Fruit fly (Drosophila melanogaster) whole organism, embryonic: ENCODE measurements around the gene alpha-Spec.

ENCODE experiments used
- Asciz ChIP-seq: fragments of 200-800 bp; sonication (Bioruptor generic); optimal IDR thresholded peaks from 2 replicates; lab custom pipeline; 2017; ENCODE audit warnings: missing biosample characterization, mild to moderate bottlenecking, missing genetic modification characterization, missing genetic modification reagents
- B-H2 ChIP-seq: fragments of 200-800 bp; sonication (Bioruptor generic); optimal IDR thresholded peaks from 2 replicates; lab custom pipeline; 2018; ENCODE audit warnings: missing biosample characterization, mild to moderate bottlenecking, missing genetic modification characterization
- BtbVII ChIP-seq: fragments of 200-800 bp; sonication (Bioruptor generic); optimal IDR thresholded peaks from 3 replicates; lab custom pipeline; 2017; ENCODE audit warnings: missing biosample characterization, mild to moderate bottlenecking, missing genetic modification characterization
- CG10267 ChIP-seq: fragments of 200-800 bp; sonication (Bioruptor generic); optimal IDR thresholded peaks from 2 replicates; lab custom pipeline; 2018; ENCODE audit warnings: missing biosample characterization, mild to moderate bottlenecking, missing genetic modification characterization, moderate library complexity
- CG10431 ChIP-seq: fragments of 200-800 bp; sonication (Bioruptor generic); optimal IDR thresholded peaks from 3 replicates; lab custom pipeline; 2018; ENCODE audit warnings: missing biosample characterization, mild to moderate bottlenecking, missing genetic modification characterization
- CG13123 ChIP-seq: fragments of 200-800 bp; sonication (Bioruptor generic); optimal IDR thresholded peaks from 2 replicates; lab custom pipeline; 2016; ENCODE audit warnings: missing biosample characterization, missing genetic modification characterization
- CG13287 ChIP-seq: fragments of 200-800 bp; sonication (Bioruptor generic); IDR thresholded peaks from 2 replicates; pipeline ENCODE4 v1.3.6; 2022; ENCODE audit warnings: missing biosample characterization, missing genetic modification characterization; ENCODE audit not compliant: partially characterized antibody
- CG14050 ChIP-seq: fragments of 200-800 bp; sonication (Bioruptor generic); IDR thresholded peaks from 3 replicates; pipeline ENCODE4 v1.3.6; 2022; ENCODE audit warnings: missing biosample characterization, missing genetic modification characterization
- CG14441 ChIP-seq: fragments of 200-800 bp; sonication (Bioruptor generic); IDR thresholded peaks from 2 replicates; pipeline ENCODE4 v1.3.6; 2022; ENCODE audit warnings: missing biosample characterization, missing genetic modification characterization
- CG14667 ChIP-seq: fragments of 200-800 bp; sonication (Bioruptor generic); IDR thresholded peaks from 2 replicates; pipeline ENCODE4 v1.3.6; 2022; ENCODE audit warnings: missing biosample characterization, missing genetic modification characterization
- CG14710 ChIP-seq: fragments of 200-800 bp; sonication (Bioruptor generic); optimal IDR thresholded peaks from 3 replicates; lab custom pipeline; 2019; ENCODE audit warnings: missing biosample characterization, mild to moderate bottlenecking, missing genetic modification characterization, moderate library complexity
- CG15073 ChIP-seq: fragments of 200-800 bp; sonication (Bioruptor generic); optimal IDR thresholded peaks from 2 replicates; lab custom pipeline; 2016; ENCODE audit warnings: missing biosample characterization, missing genetic modification characterization
- CG15696 ChIP-seq: fragments of 200-800 bp; sonication (Bioruptor generic); optimal IDR thresholded peaks from 2 replicates; lab custom pipeline; 2019; ENCODE audit warnings: missing biosample characterization, mild to moderate bottlenecking, missing genetic modification characterization, moderate library complexity
- CG17568 ChIP-seq: fragments of 200-800 bp; sonication (Bioruptor generic); optimal IDR thresholded peaks from 2 replicates; lab custom pipeline; 2018; ENCODE audit warnings: missing biosample characterization, mild to moderate bottlenecking, missing genetic modification characterization, moderate library complexity
- CG1792 ChIP-seq: fragments of 200-800 bp; sonication (Bioruptor generic); optimal IDR thresholded peaks from 2 replicates; lab custom pipeline; 2016; ENCODE audit warnings: missing biosample characterization, missing genetic modification characterization
- CG18262 ChIP-seq: fragments of 200-800 bp; optimal IDR thresholded peaks from 3 replicates; lab custom pipeline; 2019; ENCODE audit warnings: missing biosample characterization, mild to moderate bottlenecking, missing genetic modification characterization, moderate library complexity
- CG18476 ChIP-seq: fragments of 200-800 bp; sonication (Bioruptor generic); optimal IDR thresholded peaks from 2 replicates; lab custom pipeline; 2016; ENCODE audit warnings: missing biosample characterization, mild to moderate bottlenecking, missing genetic modification characterization
- CG2120 ChIP-seq: fragments of 200-800 bp; sonication (Bioruptor generic); optimal IDR thresholded peaks from 3 replicates; lab custom pipeline; 2016; ENCODE audit warnings: missing biosample characterization, missing genetic modification characterization
- CG3407 ChIP-seq: fragments of 200-800 bp; sonication (Bioruptor generic); optimal IDR thresholded peaks from 2 replicates; lab custom pipeline; 2018; ENCODE audit warnings: missing biosample characterization, mild to moderate bottlenecking, missing genetic modification characterization
- CG34224 ChIP-seq: fragments of 200-800 bp; sonication (Bioruptor generic); IDR thresholded peaks from 3 replicates; pipeline ENCODE4 v1.3.6; 2022; ENCODE audit warnings: missing biosample characterization, missing genetic modification characterization; ENCODE audit not compliant: partially characterized antibody
- CG34376 ChIP-seq: fragments of 200-800 bp; sonication (Bioruptor generic); optimal IDR thresholded peaks from 2 replicates; lab custom pipeline; 2018; ENCODE audit warnings: missing biosample characterization, mild to moderate bottlenecking, missing genetic modification characterization
- CG5953 ChIP-seq: fragments of 200-800 bp; sonication (Bioruptor generic); IDR thresholded peaks from 2 replicates; pipeline ENCODE4 v1.3.6; 2022; ENCODE audit warnings: missing biosample characterization, missing genetic modification characterization
- CG6654 ChIP-seq: fragments of 200-800 bp; sonication (Bioruptor generic); optimal IDR thresholded peaks from 2 replicates; lab custom pipeline; 2017; ENCODE audit warnings: missing biosample characterization, mild to moderate bottlenecking, missing genetic modification characterization
- CG8281 ChIP-seq: fragments of 200-800 bp; sonication (Bioruptor generic); optimal IDR thresholded peaks from 2 replicates; lab custom pipeline; 2018; ENCODE audit warnings: missing biosample characterization, mild to moderate bottlenecking, missing genetic modification characterization, moderate library complexity
- CG8388 ChIP-seq: fragments of 200-800 bp; sonication (Bioruptor generic); optimal IDR thresholded peaks from 2 replicates; lab custom pipeline; 2019; ENCODE audit warnings: missing biosample characterization, mild to moderate bottlenecking, missing genetic modification characterization, moderate library complexity
- D19A ChIP-seq: fragments of 200-800 bp; optimal IDR thresholded peaks from 3 replicates; lab custom pipeline; 2019; ENCODE audit warnings: missing biosample characterization, mild to moderate bottlenecking, missing genetic modification characterization, moderate library complexity
- Deaf1 ChIP-seq: fragments of 200-800 bp; optimal IDR thresholded peaks from 3 replicates; lab custom pipeline; 2019; ENCODE audit warnings: missing biosample characterization, mild to moderate bottlenecking, missing genetic modification characterization, moderate library complexity
- Dfd ChIP-seq, 2 experiments: fragments of >200 bp; optimal IDR thresholded peaks; 2 replicates each; lab custom pipeline; 2017; ENCODE audit warnings: missing biosample characterization in 2 of 2, missing genetic modification characterization in 2 of 2
- Eip74EF ChIP-seq, 2 experiments: fragments of 200-800 bp in 1 of 2; fragments of >200 bp in 1 of 2; sonication (Bioruptor generic) in 1 of 2; optimal IDR thresholded peaks; 2 replicates each; lab custom pipeline; 2017 to 2019; ENCODE audit warnings: missing biosample characterization in 2 of 2, missing genetic modification characterization in 2 of 2, mild to moderate bottlenecking in 1 of 2, moderate library complexity in 1 of 2
- Fer1 ChIP-seq: fragments of 200-800 bp; sonication (Bioruptor generic); optimal IDR thresholded peaks from 2 replicates; lab custom pipeline; 2017; ENCODE audit warnings: missing biosample characterization, mild to moderate bottlenecking, missing genetic modification characterization
- Fer3 ChIP-seq: fragments of 200-800 bp; sonication (Bioruptor generic); optimal IDR thresholded peaks from 2 replicates; lab custom pipeline; 2018; ENCODE audit warnings: missing biosample characterization, mild to moderate bottlenecking, missing genetic modification characterization, moderate library complexity
- HLH3B ChIP-seq: fragments of 200-800 bp; sonication (Bioruptor generic); IDR thresholded peaks from 2 replicates; pipeline ENCODE4 v1.3.6; 2022; ENCODE audit warnings: missing biosample characterization, missing genetic modification characterization
- Kr ChIP-seq: fragments of 200-800 bp; sonication (Bioruptor generic); optimal IDR thresholded peaks from 2 replicates; lab custom pipeline; 2017; ENCODE audit warnings: missing biosample characterization, mild to moderate bottlenecking, missing genetic modification characterization
- Lim3 ChIP-seq: fragments of 200-800 bp; sonication (Bioruptor generic); IDR thresholded peaks from 2 replicates; pipeline ENCODE4 v1.3.6; 2022; ENCODE audit warnings: missing biosample characterization, missing genetic modification characterization
- Max ChIP-seq: fragments of 200-800 bp; sonication (Bioruptor generic); optimal IDR thresholded peaks from 2 replicates; lab custom pipeline; 2016; ENCODE audit warnings: missing biosample characterization, mild to moderate bottlenecking, missing genetic modification characterization
- Myb ChIP-seq: fragments of 200-800 bp; sonication (Bioruptor generic); optimal IDR thresholded peaks from 2 replicates; lab custom pipeline; 2016; ENCODE audit warnings: missing biosample characterization, missing genetic modification characterization
- Nf-YA ChIP-seq: fragments of 200-800 bp; sonication (Bioruptor generic); IDR thresholded peaks from 2 replicates; pipeline ENCODE4 v1.3.6; 2022; ENCODE audit warnings: missing biosample characterization, missing genetic modification characterization
- Poxn ChIP-seq: fragments of 200-800 bp; sonication (Bioruptor generic); IDR thresholded peaks from 2 replicates; pipeline ENCODE4 v1.3.6; 2022; ENCODE audit warnings: missing biosample characterization, missing genetic modification characterization
- Rx ChIP-seq: fragments of 200-800 bp; sonication (Bioruptor generic); IDR thresholded peaks from 2 replicates; pipeline ENCODE4 v1.3.6; 2022; ENCODE audit warnings: missing biosample characterization, missing genetic modification characterization
- az2 ChIP-seq: fragments of 200-800 bp; sonication (Bioruptor generic); optimal IDR thresholded peaks from 3 replicates; lab custom pipeline; 2016; ENCODE audit warnings: missing biosample characterization, missing genetic modification characterization
- h ChIP-seq: fragments of >200 bp; optimal IDR thresholded peaks from 2 replicates; lab custom pipeline; 2017
- ind ChIP-seq: fragments of 200-800 bp; sonication (Bioruptor generic); optimal IDR thresholded peaks from 3 replicates; lab custom pipeline; 2016; ENCODE audit warnings: missing biosample characterization, missing genetic modification characterization
- kah ChIP-seq: fragments of 200-800 bp; sonication (Bioruptor generic); optimal IDR thresholded peaks from 2 replicates; lab custom pipeline; 2018; ENCODE audit warnings: missing biosample characterization, mild to moderate bottlenecking, missing genetic modification characterization
- ken ChIP-seq: fragments of 200-800 bp; sonication (Bioruptor generic); IDR thresholded peaks from 3 replicates; pipeline ENCODE4 v1.3.6; 2022; ENCODE audit warnings: missing biosample characterization, missing genetic modification characterization
- lola ChIP-seq, 3 experiments: fragments of >200 bp in 2 of 3; fragments of 200-800 bp in 1 of 3; sonication (Bioruptor generic) in 1 of 3; optimal IDR thresholded peaks; 2 replicates each; lab custom pipeline; 2017 to 2019; ENCODE audit warnings: missing biosample characterization in 3 of 3, missing genetic modification characterization in 3 of 3, mild to moderate bottlenecking in 1 of 3, moderate library complexity in 1 of 3
- lov ChIP-seq, 2 experiments: fragments of 200-800 bp in 1 of 2; fragments of >200 bp in 1 of 2; sonication (Bioruptor generic) in 1 of 2; IDR thresholded peaks in 1 of 2; optimal IDR thresholded peaks in 1 of 2; 2 replicates in 1 of 2; 3 replicates in 1 of 2; pipeline versions ENCODE4 v1.3.6 to Lab custom; 2017 to 2022; ENCODE audit warnings: missing biosample characterization in 1 of 2, missing genetic modification characterization in 1 of 2
- pfk ChIP-seq: fragments of 200-800 bp; sonication (Bioruptor generic); optimal IDR thresholded peaks from 2 replicates; lab custom pipeline; 2018; ENCODE audit warnings: missing biosample characterization, mild to moderate bottlenecking, missing genetic modification characterization, moderate library complexity
- run ChIP-seq: fragments of 200-800 bp; sonication (Bioruptor generic); optimal IDR thresholded peaks from 3 replicates; lab custom pipeline; 2018; ENCODE audit warnings: missing biosample characterization, mild to moderate bottlenecking, missing genetic modification characterization
- sim ChIP-seq: fragments of 200-800 bp; sonication (Bioruptor generic); IDR thresholded peaks from 2 replicates; pipeline ENCODE4 v1.3.6; 2022; ENCODE audit warnings: missing biosample characterization, missing genetic modification characterization
- tap ChIP-seq: fragments of 200-800 bp; optimal IDR thresholded peaks from 3 replicates; lab custom pipeline; 2019; ENCODE audit warnings: missing biosample characterization, mild to moderate bottlenecking, missing genetic modification characterization, moderate library complexity
- yki ChIP-seq: fragments of >200 bp; optimal IDR thresholded peaks from 3 replicates; lab custom pipeline; 2018

alpha-Spec gene

dm6 chr3L:1808631-1809030 is 13.5 kb upstream of the alpha-Spec start (continued):
- no peak for TF ChIP-seq CG34224 (GFP tag; lab: Robert Waterston, UW)
- TF ChIP-seq Fer1 = peak; percentile 88
- TF ChIP-seq Rx (GFP tag; lab: Robert Waterston, UW) = peak; percentile 87
- peak; percentile 90 for TF ChIP-seq tap (tag; lab: Kevin White, UChicago)
- no peak for TF ChIP-seq yki (lab: Kevin White, UChicago)
- TF ChIP-seq Lim3 (GFP tag; lab: Robert Waterston, UW) = peak; percentile 53
- peak in 1 of 3 experiments; percentile 64 for TF ChIP-seq lola (GFP tag; optimal IDR thresholded peaks at IDR 0.05; lab: Kevin White, UChicago)
- TF ChIP-seq CG14441 = peak; percentile 95
- TF ChIP-seq BtbVII = peak; percentile 81
- peak; percentile 88 for TF ChIP-seq CG14667 (GFP tag; lab: Robert Waterston, UW)
- TF ChIP-seq h (lab: Kevin White, UChicago) = no peak
- TF ChIP-seq CG15073 = peak; percentile 28
- TF ChIP-seq ken (GFP tag; lab: Robert Waterston, UW) = peak; percentile 84
- peak; percentile 45 for TF ChIP-seq CG15696
- TF ChIP-seq Fer3 (tag; lab: Kevin White, UChicago) = peak; percentile 92
- no peak for TF ChIP-seq D19A (tag; lab: Kevin White, UChicago)
- no peak for TF ChIP-seq B-H2 (GFP tag; lab: Kevin White, UChicago)
- TF ChIP-seq Eip74EF (GFP tag; optimal IDR thresholded peaks at IDR 0.05; lab: Kevin White, UChicago) = peak in 1 of 2 experiments; percentile 76
- no peak for TF ChIP-seq pfk (GFP tag; lab: Kevin White, UChicago)
- TF ChIP-seq kah (GFP tag; lab: Kevin White, UChicago) = peak; percentile 57
- TF ChIP-seq Kr (GFP tag; lab: Kevin White, UChicago) = no peak
- peak; percentile 79 for TF ChIP-seq sim (GFP tag; lab: Robert Waterston, UW)
- peak; percentile 64 for TF ChIP-seq CG8281 (tag; lab: Kevin White, UChicago)
- peak; percentile 61 for TF ChIP-seq CG14710 (tag; lab: Kevin White, UChicago)
- TF ChIP-seq CG18262 (tag; lab: Kevin White, UChicago) = peak; percentile 80
- peak; percentile 74 for TF ChIP-seq CG18476 (GFP tag; lab: Kevin White, UChicago)
- peak; percentile 75 for TF ChIP-seq Max (GFP tag; lab: Kevin White, UChicago)
- TF ChIP-seq run = peak; percentile 74
- TF ChIP-seq CG10431 (GFP tag; lab: Kevin White, UChicago) = no peak
- no peak for TF ChIP-seq CG13287 (GFP tag; lab: Robert Waterston, UW)
- TF ChIP-seq CG5953 = peak; percentile 83
- TF ChIP-seq CG17568 (GFP tag; lab: Kevin White, UChicago) = no peak
- peak; percentile 91 for TF ChIP-seq ind (GFP tag; lab: Kevin White, UChicago)
- TF ChIP-seq Poxn (GFP tag; lab: Robert Waterston, UW) = peak; percentile 53
- peak; percentile 70 for TF ChIP-seq Myb (GFP tag; lab: Kevin White, UChicago)
- TF ChIP-seq CG1792 = peak; percentile 79
- TF ChIP-seq CG8388 (GFP tag; lab: Kevin White, UChicago) = peak; percentile 83
- peak; percentile 92 for TF ChIP-seq CG2120
- no peak for TF ChIP-seq Dfd (GFP tag; optimal IDR thresholded peaks at IDR 0.05; lab: Kevin White, UChicago)
- peak; percentile 77 for TF ChIP-seq CG10267 (tag; lab: Kevin White, UChicago)
- peak; percentile 84 for TF ChIP-seq Asciz (GFP tag; lab: Kevin White, UChicago)
- peak; percentile 56 for TF ChIP-seq CG34376 (GFP tag; lab: Kevin White, UChicago)
- TF ChIP-seq CG14050 (GFP tag; lab: Robert Waterston, UW) = peak; percentile 90
- peak; percentile 65 for TF ChIP-seq Deaf1
- peak; percentile 84 for TF ChIP-seq az2
- peak; percentile 81 for TF ChIP-seq CG13123
- peak; percentile 93 for TF ChIP-seq HLH3B
- peak; percentile 31 for TF ChIP-seq CG6654 (GFP tag; lab: Kevin White, UChicago)
- TF ChIP-seq Nf-YA (GFP tag; lab: Robert Waterston, UW) = peak; percentile 83
- no peak for TF ChIP-seq CG3407 (GFP tag; lab: Kevin White, UChicago)
- TF ChIP-seq lov (optimal IDR thresholded peaks at IDR 0.05; lab: Kevin White, UChicago) = no peak
- peak; percentile 91 for TF ChIP-seq lov (GFP tag; IDR thresholded peaks at IDR 0.05; lab: Robert Waterston, UW)
